Worm (Caenorhabditis elegans) whole organism, L3 larva: ENCODE measurements around the gene ebp-1.

ENCODE experiments used
- lin-15B ChIP-seq: fragments of 150-350 bp; optimal IDR thresholded peaks from 2 replicates; lab custom pipeline; 2014; ENCODE audit warnings: missing biosample characterization, missing genetic modification characterization
- nhr-23 ChIP-seq: fragments of 150-350 bp; optimal IDR thresholded peaks from 2 replicates; lab custom pipeline; 2014; ENCODE audit warnings: missing biosample characterization, missing genetic modification reagents, missing genetic modification characterization

DNA sequence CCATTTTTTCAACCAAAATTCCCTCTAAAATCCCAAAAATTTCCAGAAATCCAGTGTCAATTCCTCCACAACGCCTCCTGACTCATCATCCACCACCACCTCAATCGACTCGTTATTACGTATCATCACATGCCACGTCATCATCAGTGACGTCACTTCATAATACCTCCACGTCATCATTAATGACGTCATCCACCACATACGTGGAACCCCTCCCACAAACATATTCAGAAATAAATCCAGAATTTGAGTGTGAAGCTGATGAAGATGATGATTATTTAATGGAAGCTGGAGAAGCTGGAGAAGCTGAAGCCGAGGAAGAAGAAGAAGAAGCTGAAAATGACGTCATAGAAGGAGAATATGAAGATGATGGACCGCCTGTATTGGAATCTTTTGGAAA lies 50.6 kb downstream of the ebp-1 start:
- TF ChIP-seq nhr-23 (tag; lab: Kevin White, UChicago): no peak
- no peak for TF ChIP-seq lin-15B (tag; lab: Kevin White, UChicago)
